Worm (Caenorhabditis elegans) whole organism, L4 larva: ENCODE results near the gene pak-2.

Experiments used
- F10B5.3 ChIP-seq: sonication (generic microtip); optimal IDR thresholded peaks from 2 replicates; lab custom pipeline; 2016; ENCODE audit warnings: mild to moderate bottlenecking, missing genetic modification characterization, missing compliant biosample characterization
- F26F4.8 ChIP-seq: fragments of 200-800 bp; sonication (Bioruptor generic); conservative IDR thresholded peaks from 2 replicates; pipeline ENCODE4 v1.3.6; 2022; ENCODE audit warnings: missing genetic modification characterization, missing compliant biosample characterization
- F44E2.7 ChIP-seq: fragments of 200-800 bp; sonication (Bioruptor generic); IDR thresholded peaks from 2 replicates; pipeline ENCODE4 v2.1.2; 2022; ENCODE audit warnings: missing genetic modification characterization, missing compliant biosample characterization
- F49E8.2 ChIP-seq: sonication (generic microtip); optimal IDR thresholded peaks from 2 replicates; lab custom pipeline; 2016; ENCODE audit warnings: missing compliant biosample characterization, mild to moderate bottlenecking, missing genetic modification characterization, borderline replicate concordance
- Y105C5A.15 ChIP-seq: fragments of 200-800 bp; sonication (Bioruptor generic); IDR thresholded peaks from 2 replicates; pipeline ENCODE4 v1.3.6; 2022; ENCODE audit warnings: missing genetic modification characterization, missing compliant biosample characterization
- Y5F2A.4 ChIP-seq: fragments of 200-800 bp; sonication (Bioruptor generic); optimal IDR thresholded peaks from 2 replicates; lab custom pipeline; 2018; ENCODE audit warnings: mild to moderate bottlenecking, missing genetic modification characterization, missing compliant biosample characterization
- Y75B8A.6 ChIP-seq: fragments of 200-800 bp; sonication (Bioruptor generic); IDR thresholded peaks from 2 replicates; pipeline ENCODE4 v1.3.6; 2022; ENCODE audit warnings: missing genetic modification reagents, missing genetic modification characterization, missing compliant biosample characterization
- aha-1 ChIP-seq: fragments of 150-350 bp; peaks from one replicate; lab custom pipeline; 2014; ENCODE audit warnings: missing biosample characterization, missing genetic modification characterization
- aly-2 ChIP-seq: sonication (generic microtip); optimal IDR thresholded peaks from 2 replicates; lab custom pipeline; 2018; ENCODE audit warnings: missing biosample characterization, missing genetic modification characterization
- arid-1 ChIP-seq: fragments of 200-800 bp; sonication (Bioruptor generic); conservative IDR thresholded peaks from 2 replicates; pipeline ENCODE4 v1.3.6; 2022; ENCODE audit warnings: missing genetic modification reagents, missing genetic modification characterization, missing compliant biosample characterization
- attf-4 ChIP-seq: sonication (generic microtip); optimal IDR thresholded peaks from 3 replicates; lab custom pipeline; 2017; ENCODE audit warnings: missing biosample characterization, missing genetic modification characterization
- ceh-20 ChIP-seq: fragments of 200-800 bp; sonication (Bioruptor generic); IDR thresholded peaks from 2 replicates; pipeline ENCODE4 v1.3.6; 2022; ENCODE audit warnings: missing genetic modification reagents, missing genetic modification characterization, missing compliant biosample characterization
- ceh-82 ChIP-seq: sonication (generic microtip); optimal IDR thresholded peaks from 2 replicates; lab custom pipeline; 2017; ENCODE audit warnings: missing biosample characterization, missing genetic modification characterization
- ces-1 ChIP-seq: fragments of 150-350 bp; sonication (generic microtip); optimal IDR thresholded peaks from 4 replicates; lab custom pipeline; 2014; ENCODE audit warnings: missing biosample characterization, missing genetic modification reagents, missing genetic modification characterization
- ctbp-1 ChIP-seq: fragments of 200-800 bp; sonication (Bioruptor generic); IDR thresholded peaks from 2 replicates; pipeline ENCODE4 v1.3.6; 2022; ENCODE audit warnings: missing genetic modification reagents, missing genetic modification characterization, missing compliant biosample characterization
- daf-12 ChIP-seq: fragments of 150-350 bp; optimal IDR thresholded peaks from 2 replicates; lab custom pipeline; 2014; ENCODE audit warnings: missing biosample characterization, missing genetic modification reagents, missing genetic modification characterization
- daf-16 ChIP-seq, 3 experiments: sonication (generic microtip); optimal IDR thresholded peaks; 2 replicates each; lab custom pipeline; 2016 to 2017; ENCODE audit warnings: missing genetic modification characterization in 3 of 3, missing genetic modification reagents in 3 of 3, mild to moderate bottlenecking in 2 of 3, missing compliant biosample characterization in 2 of 3, missing biosample characterization in 1 of 3, moderate library complexity in 1 of 3
- daf-8 ChIP-seq: fragments of 200-800 bp; sonication (Bioruptor generic); IDR thresholded peaks from 2 replicates; pipeline ENCODE4 v1.3.6; 2022; ENCODE audit warnings: missing genetic modification characterization, missing compliant biosample characterization
- dmd-8 ChIP-seq: fragments of 200-800 bp; sonication (Bioruptor generic); IDR thresholded peaks from 2 replicates; pipeline ENCODE4 v1.3.6; 2022; ENCODE audit warnings: missing genetic modification characterization, missing compliant biosample characterization
- dmd-9 ChIP-seq: fragments of 200-800 bp; sonication (Bioruptor generic); IDR thresholded peaks from 2 replicates; pipeline ENCODE4 v1.3.6; 2022; ENCODE audit warnings: missing genetic modification reagents, missing genetic modification characterization, missing compliant biosample characterization
- dpl-1 ChIP-seq: fragments of 150-350 bp; optimal IDR thresholded peaks from 2 replicates; lab custom pipeline; 2014; ENCODE audit warnings: missing biosample characterization, missing genetic modification reagents, missing genetic modification characterization
- gei-8 ChIP-seq: fragments of 200-800 bp; sonication (Bioruptor generic); optimal IDR thresholded peaks from 2 replicates; lab custom pipeline; 2018; ENCODE audit warnings: mild to moderate bottlenecking, missing genetic modification characterization, missing compliant biosample characterization
- hif-1 ChIP-seq, 2 experiments: sonication (generic microtip); optimal IDR thresholded peaks; 2 replicates each; lab custom pipeline; 2016 to 2017; ENCODE audit warnings: missing compliant biosample characterization in 2 of 2, missing genetic modification characterization in 2 of 2, missing genetic modification reagents in 2 of 2, missing genotype in 2 of 2, mild to moderate bottlenecking in 1 of 2
- hlh-11 ChIP-seq: fragments of 200-800 bp; sonication (Bioruptor generic); optimal IDR thresholded peaks from 2 replicates; lab custom pipeline; 2018; ENCODE audit warnings: mild to moderate bottlenecking, missing genetic modification characterization, missing compliant biosample characterization
- hlh-30 ChIP-seq: sonication (generic microtip); optimal IDR thresholded peaks from 2 replicates; lab custom pipeline; 2017; ENCODE audit warnings: antibody characterized with exemption, mild to moderate bottlenecking, missing genetic modification characterization, missing compliant biosample characterization; ENCODE audit not compliant: insufficient read depth
- lin-1 ChIP-seq: fragments of 200-800 bp; sonication (Bioruptor generic); IDR thresholded peaks from 2 replicates; pipeline ENCODE4 v1.3.6; 2022; ENCODE audit warnings: missing genetic modification reagents, missing genetic modification characterization, missing compliant biosample characterization
- lin-13 ChIP-seq: fragments of 150-350 bp; optimal IDR thresholded peaks from 2 replicates; lab custom pipeline; 2014; ENCODE audit warnings: missing biosample characterization, missing genetic modification reagents, missing genetic modification characterization
- lin-39 ChIP-seq: fragments of 150-350 bp; optimal IDR thresholded peaks from 2 replicates; lab custom pipeline; 2014; ENCODE audit warnings: missing biosample characterization, missing genetic modification reagents, missing genetic modification characterization
- mdt-29 ChIP-seq: fragments of 200-800 bp; sonication (Bioruptor generic); IDR thresholded peaks from 2 replicates; pipeline ENCODE4 v1.3.6; 2022; ENCODE audit warnings: missing genetic modification reagents, missing genetic modification characterization, missing compliant biosample characterization
- mxl-2 ChIP-seq: fragments of 200-800 bp; sonication (Bioruptor generic); conservative IDR thresholded peaks from 2 replicates; pipeline ENCODE4 v1.3.6; 2022; ENCODE audit warnings: missing genetic modification reagents, missing genetic modification characterization, missing compliant biosample characterization
- mxl-3 ChIP-seq: fragments of 200-800 bp; sonication (Bioruptor generic); optimal IDR thresholded peaks from 2 replicates; lab custom pipeline; 2018; ENCODE audit warnings: mild to moderate bottlenecking, missing genetic modification characterization, missing compliant biosample characterization
- nhr-11 ChIP-seq: fragments of 150-350 bp; optimal IDR thresholded peaks from 2 replicates; lab custom pipeline; 2014; ENCODE audit warnings: missing biosample characterization, missing genetic modification characterization
- nhr-25 ChIP-seq: sonication (generic microtip); optimal IDR thresholded peaks from 2 replicates; lab custom pipeline; 2017; ENCODE audit warnings: missing genetic modification characterization, mild to moderate bottlenecking, missing compliant biosample characterization, antibody characterized with exemption, moderate library complexity, borderline replicate concordance; ENCODE audit not compliant: insufficient read depth
- nhr-28 ChIP-seq: fragments of 150-350 bp; optimal IDR thresholded peaks from 2 replicates; lab custom pipeline; 2014; ENCODE audit warnings: missing biosample characterization, missing genetic modification characterization
- nhr-48 ChIP-seq: sonication (generic microtip); optimal IDR thresholded peaks from 2 replicates; lab custom pipeline; 2016; ENCODE audit warnings: mild to moderate bottlenecking, missing genetic modification characterization, missing compliant biosample characterization
- pha-4 ChIP-seq, 2 experiments: fragments of 150-350 bp in 1 of 2; fragments of 200-800 bp in 1 of 2; sonication (Bioruptor generic) in 1 of 2; IDR thresholded peaks in 1 of 2; optimal IDR thresholded peaks in 1 of 2; 2 replicates each; pipeline versions ENCODE4 v1.3.6 to Lab custom; 2014 to 2022; ENCODE audit warnings: missing genetic modification characterization in 2 of 2, missing genetic modification reagents in 2 of 2, missing biosample characterization in 1 of 2, missing compliant biosample characterization in 1 of 2
- php-3 ChIP-seq: fragments of 200-800 bp; sonication (Bioruptor generic); IDR thresholded peaks from 2 replicates; pipeline ENCODE4 v1.3.6; 2022; ENCODE audit warnings: missing genetic modification reagents, missing genetic modification characterization, missing compliant biosample characterization
- saeg-2 ChIP-seq: fragments of 200-800 bp; sonication (Bioruptor generic); IDR thresholded peaks from 2 replicates; pipeline ENCODE4 v1.3.6; 2022; ENCODE audit warnings: missing genetic modification reagents, missing genetic modification characterization, missing compliant biosample characterization
- set-16 ChIP-seq: fragments of 200-800 bp; sonication (Bioruptor generic); IDR thresholded peaks from 2 replicates; pipeline ENCODE4 v1.3.6; 2022; ENCODE audit warnings: missing genetic modification reagents, missing genetic modification characterization, missing compliant biosample characterization
- snpc-1.2 ChIP-seq: fragments of 200-800 bp; sonication (Bioruptor generic); IDR thresholded peaks from 2 replicates; pipeline ENCODE4 v1.3.6; 2022; ENCODE audit warnings: missing genetic modification reagents, missing genetic modification characterization, missing compliant biosample characterization
- spr-1 ChIP-seq: sonication (generic microtip); optimal IDR thresholded peaks from 2 replicates; lab custom pipeline; 2016; ENCODE audit warnings: mild to moderate bottlenecking, missing genetic modification characterization, missing compliant biosample characterization
- spr-3 ChIP-seq: fragments of 200-800 bp; sonication (Bioruptor generic); optimal IDR thresholded peaks from 2 replicates; lab custom pipeline; 2018; ENCODE audit warnings: mild to moderate bottlenecking, missing genetic modification characterization, missing compliant biosample characterization
- unc-62 ChIP-seq, 3 experiments: fragments of 150-350 bp in 1 of 3; sonication (generic microtip); optimal IDR thresholded peaks in 2 of 3; peaks in 1 of 3; 1 replicate in 1 of 3; 2 replicates in 2 of 3; lab custom pipeline; 2014 to 2017; ENCODE audit warnings: missing biosample characterization in 3 of 3, missing genetic modification characterization in 3 of 3, missing genetic modification reagents in 3 of 3, missing genotype in 1 of 3
- vab-7 ChIP-seq: fragments of 200-800 bp; sonication (Bioruptor generic); IDR thresholded peaks from 2 replicates; pipeline ENCODE4 v1.3.6; 2022; ENCODE audit warnings: missing genetic modification reagents, missing genetic modification characterization, missing compliant biosample characterization
- zfp-3 ChIP-seq: fragments of 200-800 bp; sonication (Bioruptor generic); conservative IDR thresholded peaks from 2 replicates; pipeline ENCODE4 v1.3.6; 2022; ENCODE audit warnings: missing genetic modification reagents, missing genetic modification characterization, missing compliant biosample characterization

The pak-2 gene

ce11 chrV:11075209-11076027 is 36.2 kb upstream of the pak-2 start (continued):
- TF ChIP-seq F49E8.2 (tag; lab: Kevin White, UChicago) (no peak), hlh-30 (tag; lab: Kevin White, UChicago) (peak; percentile 65), spr-3 (GFP tag; lab: Kevin White, UChicago) (no peak), mdt-29 (no peak), F26F4.8 (GFP tag; lab: Robert Waterston, UW) (no peak), unc-62 (GFP tag; optimal IDR thresholded peaks at IDR 0.05 in 1 of 2; lab: Kevin White, UChicago) (peak in 1 of 2 experiments; percentile 93), unc-62 (tag; optimal IDR thresholded peaks at IDR 0.05; lab: Kevin White, UChicago) (no peak), daf-8 (GFP tag; lab: Robert Waterston, UW) (no peak), ceh-20 (GFP tag; lab: Robert Waterston, UW) (no peak), daf-12 (tag; lab: Kevin White, UChicago) (no peak), F10B5.3 (tag; lab: Kevin White, UChicago) (peak; percentile 52), ceh-82 (no peak), arid-1 (GFP tag; lab: Robert Waterston, UW) (no peak; the same call in 1 of the 2 replicates), dmd-8 (0 out of 2 replicates have a peak, but pooled peaks have one; percentile 44), aly-2 (tag; lab: Kevin White, UChicago) (no peak), mxl-2 (GFP tag; lab: Robert Waterston, UW) (no peak), nhr-25 (tag; lab: Kevin White, UChicago) (peak; percentile 18), gei-8 (no peak), saeg-2 (GFP tag; lab: Robert Waterston, UW) (no peak), attf-4 (tag; lab: Kevin White, UChicago) (no peak), ces-1 (GFP tag; lab: Kevin White, UChicago) (no peak)

DNA sequence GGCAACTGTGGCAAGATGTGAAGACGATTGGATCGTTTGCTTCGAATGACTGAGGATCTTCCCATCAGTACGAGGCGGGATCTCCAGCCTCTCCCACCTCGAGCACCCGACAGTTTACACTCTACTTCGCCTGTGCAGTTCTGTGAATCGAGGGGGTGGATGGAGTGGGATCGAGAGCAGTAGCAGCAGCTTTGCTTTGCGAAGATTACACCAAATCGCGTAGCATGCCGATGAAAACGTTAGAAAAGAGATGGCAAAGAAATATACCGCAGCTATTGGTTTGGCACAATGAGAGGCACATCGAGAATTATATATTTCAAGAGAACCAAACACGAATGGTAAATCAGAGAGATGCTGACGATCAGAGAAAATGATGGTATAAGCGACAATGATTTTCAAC is 35.2 kb upstream of the pak-2 start, which contains the start of gene act-3:
TSS of gene act-3 (minus strand) at position 51 of the 400 bp plus-strand sequence.
- TF ChIP-seq Y75B8A.6 (GFP tag; lab: Robert Waterston, UW) (no peak), F44E2.7 (GFP tag; lab: Robert Waterston, UW) (no peak), ctbp-1 (GFP tag; lab: Robert Waterston, UW) (0 out of 2 replicates have a peak, but pooled peaks have one; percentile 10), daf-16 (GFP tag; optimal IDR thresholded peaks at IDR 0.05; lab: Kevin White, UChicago) (peak in 1 of 2 experiments; percentile 47), daf-16 (tag; optimal IDR thresholded peaks at IDR 0.05; lab: Kevin White, UChicago) (no peak), lin-1 (GFP tag; lab: Robert Waterston, UW) (no peak), pha-4 (GFP tag; IDR thresholded peaks at IDR 0.05; lab: Robert Waterston, UW) (peak; percentile 47; the same call in 1 of the 2 replicates), pha-4 (tag; optimal IDR thresholded peaks at IDR 0.05; lab: Kevin White, UChicago) (no peak), Y105C5A.15 (GFP tag; lab: Robert Waterston, UW) (no peak), spr-1 (tag; lab: Kevin White, UChicago) (no peak), snpc-1.2 (GFP tag; lab: Robert Waterston, UW) (peak; percentile 17; the same call in 1 of the 2 replicates), php-3 (no peak), nhr-28 (peak; percentile 22), dmd-9 (GFP tag; lab: Robert Waterston, UW) (no peak), hlh-11 (tag; lab: Kevin White, UChicago) (peak; percentile 40), aha-1 (peak; percentile 32), Y5F2A.4 (GFP tag; lab: Kevin White, UChicago) (no peak), nhr-48 (tag; lab: Kevin White, UChicago) (no peak), zfp-3 (GFP tag; lab: Robert Waterston, UW) (no peak), mdt-29 (no peak), lin-13 (no peak), dpl-1 (GFP tag; lab: Kevin White, UChicago) (no peak), lin-39 (tag; lab: Kevin White, UChicago) (no peak), mxl-3 (GFP tag; lab: Kevin White, UChicago) (peak; percentile 9), vab-7 (GFP tag; lab: Robert Waterston, UW) (no peak), attf-4 (tag; lab: Kevin White, UChicago) (no peak), nhr-11 (tag; lab: Kevin White, UChicago) (peak; percentile 46), set-16 (peak; percentile 45), hif-1 (tag; optimal IDR thresholded peaks at IDR 0.05; lab: Kevin White, UChicago) (no peak), hlh-30 (tag; lab: Kevin White, UChicago) (no peak)
